Worm (Caenorhabditis elegans): ENCODE results near the gene ZC132.11.
"Not testable (repeated sequence)": the region's sequence is repeated elsewhere in the genome, so short reads cannot be mapped to it uniquely, and the experiment has no call there.

The ZC132.11 gene

DNA sequence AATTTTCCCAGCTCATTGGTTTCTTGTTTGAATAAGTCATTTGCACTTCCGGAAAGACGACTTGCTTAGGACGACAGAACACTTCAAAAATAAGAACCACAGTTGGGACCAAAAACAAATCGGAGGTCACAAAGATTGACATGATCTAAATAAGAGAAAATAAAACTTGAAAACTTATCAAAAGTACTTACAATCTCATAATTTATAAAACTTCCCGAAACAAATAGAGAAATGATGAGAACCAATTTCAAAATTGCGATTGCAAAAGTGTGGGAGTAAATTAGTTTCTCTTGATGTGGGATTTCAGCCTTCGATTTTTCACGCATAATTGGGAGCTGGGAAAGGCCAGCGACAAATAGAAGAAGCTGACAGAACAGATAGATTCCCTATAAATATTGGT is at the start of gene ZC132.11:
ZC132.11 (minus strand) TSS at position 101 of the 400 bp plus-strand sequence.
- no peak for TF ChIP-seq T22C8.4 (GFP tag; IDR thresholded peaks at IDR 0.05)
- TF ChIP-seq cog-1 (tag; optimal IDR thresholded peaks at IDR 0.05) = no peak
- TF ChIP-seq ztf-29 (GFP tag; IDR thresholded peaks at IDR 0.05) = no peak
- no peak for TF ChIP-seq tab-1 (GFP tag; IDR thresholded peaks at IDR 0.05)
- no peak for TF ChIP-seq flt-1 (GFP tag; IDR thresholded peaks at IDR 0.05)
- no peak for TF ChIP-seq ref-1 (GFP tag; conservative IDR thresholded peaks at IDR 0.05)
- TF ChIP-seq ztf-23 (GFP tag; IDR thresholded peaks at IDR 0.05) = no peak
- no peak for TF ChIP-seq klf-2 (GFP tag; conservative IDR thresholded peaks at IDR 0.05)
- TF ChIP-seq med-1 (GFP tag; optimal IDR thresholded peaks at IDR 0.05; ENCODE audit: insufficient read depth) = no peak

DNA sequence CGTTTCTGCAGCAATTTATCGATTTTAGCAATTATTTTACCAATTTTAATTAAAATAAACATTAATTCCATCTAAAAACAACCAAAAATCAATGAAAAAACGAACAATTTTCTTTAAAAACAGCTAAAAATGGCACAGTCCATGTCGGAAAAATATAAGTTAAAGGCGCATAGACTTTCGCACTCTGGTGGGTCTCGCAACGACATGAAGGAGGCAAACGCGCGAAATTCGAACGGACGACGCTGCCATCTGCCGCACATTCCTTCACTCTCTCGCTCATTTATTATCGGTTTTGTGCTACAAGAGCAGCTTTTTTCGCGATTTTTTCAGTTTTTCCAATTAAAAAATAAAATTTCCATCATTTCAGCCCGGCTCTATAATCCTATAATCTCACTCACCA is 48.3 kb upstream of the ZC132.11 start, which contains the start of gene mcm-7:
mcm-7 (plus strand) TSS at position 368 of the 400 bp plus-strand sequence.
- TF ChIP-seq ztf-23 (GFP tag; IDR thresholded peaks at IDR 0.05) = no peak
- TF ChIP-seq med-1 (GFP tag; optimal IDR thresholded peaks at IDR 0.05; ENCODE audit: insufficient read depth) = no peak
- no peak for TF ChIP-seq klf-2 (GFP tag; conservative IDR thresholded peaks at IDR 0.05)
- TF ChIP-seq T22C8.4 (GFP tag; IDR thresholded peaks at IDR 0.05) = no peak
- no peak for TF ChIP-seq tab-1 (GFP tag; IDR thresholded peaks at IDR 0.05)
- no peak for TF ChIP-seq flt-1 (GFP tag; IDR thresholded peaks at IDR 0.05)
- TF ChIP-seq ztf-29 (GFP tag; IDR thresholded peaks at IDR 0.05) = no peak
- TF ChIP-seq cog-1 (tag; optimal IDR thresholded peaks at IDR 0.05) = no peak
- TF ChIP-seq ref-1 (GFP tag; conservative IDR thresholded peaks at IDR 0.05) = no peak

DNA sequence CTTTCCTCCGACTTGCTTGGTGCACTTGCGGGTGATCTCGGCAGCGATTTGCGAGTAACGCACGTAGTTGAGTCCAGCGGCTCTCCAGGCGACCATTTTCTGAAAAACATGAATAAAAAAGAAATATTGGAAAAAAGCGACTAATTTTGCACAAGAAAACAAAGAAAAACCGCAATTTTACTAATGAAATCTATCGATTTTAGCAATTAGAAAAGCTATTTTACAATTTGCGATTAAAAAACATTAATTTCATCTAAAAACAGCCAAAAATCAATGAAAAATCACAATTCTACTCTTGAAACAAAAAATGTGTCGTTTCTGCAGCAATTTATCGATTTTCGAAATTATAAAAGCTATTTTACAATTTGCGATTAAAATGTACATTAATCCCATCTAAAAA is 47.8 kb upstream of the ZC132.11 start, which contains the start of gene hpo-18:
hpo-18 (minus strand) TSS at position 101 of the 400 bp plus-strand sequence.
- TF ChIP-seq tab-1 (GFP tag; IDR thresholded peaks at IDR 0.05) (no peak), ztf-29 (GFP tag; IDR thresholded peaks at IDR 0.05) (no peak), klf-2 (GFP tag; conservative IDR thresholded peaks at IDR 0.05) (no peak), T22C8.4 (GFP tag; IDR thresholded peaks at IDR 0.05) (no peak), cog-1 (tag; optimal IDR thresholded peaks at IDR 0.05) (no peak), ztf-23 (GFP tag; IDR thresholded peaks at IDR 0.05) (no peak), med-1 (GFP tag; optimal IDR thresholded peaks at IDR 0.05; ENCODE audit: insufficient read depth) (no peak), ref-1 (GFP tag; conservative IDR thresholded peaks at IDR 0.05) (no peak), flt-1 (GFP tag; IDR thresholded peaks at IDR 0.05) (no peak)

DNA sequence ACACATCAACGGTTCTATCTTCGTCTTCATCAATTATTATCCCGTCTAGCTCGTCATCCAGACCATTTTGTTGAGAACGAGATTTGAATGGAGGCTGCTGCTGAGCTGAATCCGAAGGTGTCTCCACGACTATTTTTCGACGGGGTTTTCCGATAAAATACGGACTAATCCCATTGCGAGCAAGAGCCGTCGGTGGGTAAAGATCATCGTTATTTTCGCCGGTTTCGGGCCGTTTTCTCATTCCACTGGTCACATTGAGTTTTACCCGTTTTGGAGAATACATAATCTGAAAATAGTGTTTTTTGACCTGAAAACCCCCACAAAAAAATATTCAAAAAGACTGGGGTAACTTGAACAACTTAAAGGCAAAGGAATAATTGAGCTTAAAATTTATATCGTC is 47.2 kb upstream of the ZC132.11 start, which contains the start of gene figl-1:
figl-1 (minus strand) TSS at position 286 of the 400 bp plus-strand sequence.
- TF ChIP-seq ztf-29 (GFP tag; IDR thresholded peaks at IDR 0.05) (no peak), ztf-23 (GFP tag; IDR thresholded peaks at IDR 0.05) (no peak), klf-2 (GFP tag; conservative IDR thresholded peaks at IDR 0.05) (no peak), cog-1 (tag; optimal IDR thresholded peaks at IDR 0.05) (no peak), tab-1 (GFP tag; IDR thresholded peaks at IDR 0.05) (no peak), flt-1 (GFP tag; IDR thresholded peaks at IDR 0.05) (no peak), med-1 (GFP tag; optimal IDR thresholded peaks at IDR 0.05; ENCODE audit: insufficient read depth) (no peak), ref-1 (GFP tag; conservative IDR thresholded peaks at IDR 0.05) (no peak), T22C8.4 (GFP tag; IDR thresholded peaks at IDR 0.05) (no peak)

DNA sequence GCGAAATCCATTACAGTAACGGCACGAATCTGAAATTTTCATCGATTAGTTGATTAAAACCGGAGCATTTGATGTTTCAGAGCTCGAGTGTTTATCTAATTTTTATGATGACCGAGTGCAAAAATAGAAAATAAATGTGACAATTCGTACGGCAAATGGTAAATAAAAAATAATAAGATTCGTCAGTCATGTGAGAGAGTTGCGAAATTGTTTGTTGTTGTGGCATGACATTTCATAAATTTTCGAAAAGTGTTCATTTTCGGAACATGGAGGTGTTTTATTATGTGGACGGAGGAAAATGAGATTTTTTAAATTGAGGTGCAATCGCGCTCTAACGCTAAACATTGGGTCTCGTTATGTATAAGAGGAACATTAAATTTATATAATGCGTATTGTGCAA is 43.3 kb upstream of the ZC132.11 start:
- no peak for TF ChIP-seq ref-1 (GFP tag; conservative IDR thresholded peaks at IDR 0.05)
- TF ChIP-seq med-1 (GFP tag; optimal IDR thresholded peaks at IDR 0.05; ENCODE audit: insufficient read depth) = no peak
- TF ChIP-seq tab-1 (GFP tag; IDR thresholded peaks at IDR 0.05) = no peak
- no peak for TF ChIP-seq T22C8.4 (GFP tag; IDR thresholded peaks at IDR 0.05)
- no peak for TF ChIP-seq flt-1 (GFP tag; IDR thresholded peaks at IDR 0.05)
- TF ChIP-seq klf-2 (GFP tag; conservative IDR thresholded peaks at IDR 0.05) = no peak
- no peak for TF ChIP-seq ztf-23 (GFP tag; IDR thresholded peaks at IDR 0.05)
- TF ChIP-seq cog-1 (tag; optimal IDR thresholded peaks at IDR 0.05) = no peak
- TF ChIP-seq ztf-29 (GFP tag; IDR thresholded peaks at IDR 0.05) = no peak

DNA sequence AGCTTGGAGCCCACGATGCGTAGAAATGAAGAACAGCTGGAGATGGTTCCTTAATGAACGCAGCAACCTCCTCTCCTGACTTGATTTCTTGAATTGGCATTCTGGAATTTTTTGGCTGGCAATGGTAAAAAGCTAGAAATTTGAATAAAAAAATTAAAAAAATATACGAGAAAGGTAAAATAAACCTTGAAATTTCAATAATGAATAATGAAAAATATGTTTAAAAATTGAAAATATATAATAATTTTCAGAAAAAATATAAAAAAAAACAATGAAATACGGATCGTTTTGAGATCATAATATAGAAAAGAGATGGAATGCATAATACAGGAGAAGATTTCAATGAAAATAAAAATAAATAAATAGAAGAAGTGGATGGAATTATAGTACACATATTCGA is 42.7 kb upstream of the ZC132.11 start, which contains the start of gene glrx-3:
glrx-3 (minus strand) TSS at position 101 of the 400 bp plus-strand sequence.
- TF ChIP-seq med-1 (GFP tag; optimal IDR thresholded peaks at IDR 0.05; ENCODE audit: insufficient read depth) = no peak
- TF ChIP-seq ztf-23 (GFP tag; IDR thresholded peaks at IDR 0.05) = no peak
- TF ChIP-seq klf-2 (GFP tag; conservative IDR thresholded peaks at IDR 0.05) = no peak

DNA sequence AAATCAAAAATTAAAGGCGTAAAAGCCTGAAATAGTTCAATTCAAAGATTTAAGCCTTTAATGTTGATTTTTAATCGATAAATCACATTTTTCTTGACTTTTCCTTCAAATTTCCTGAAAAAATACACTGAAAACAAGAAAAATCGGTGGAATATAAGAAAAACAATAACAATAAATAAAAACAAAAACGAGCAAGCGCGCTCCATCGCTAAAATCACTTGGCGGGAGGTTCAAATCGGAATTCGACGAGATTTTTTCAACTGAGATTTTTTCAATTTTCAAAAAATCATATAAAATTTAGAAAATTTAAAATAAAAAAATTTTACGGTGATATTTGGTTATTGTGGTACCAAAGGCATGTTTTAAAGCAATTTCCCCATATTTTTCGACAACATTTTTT is 41.0 kb upstream of the ZC132.11 start:
- TF ChIP-seq ztf-23 (GFP tag; IDR thresholded peaks at IDR 0.05) (no peak), flt-1 (GFP tag; IDR thresholded peaks at IDR 0.05) (no peak)

DNA sequence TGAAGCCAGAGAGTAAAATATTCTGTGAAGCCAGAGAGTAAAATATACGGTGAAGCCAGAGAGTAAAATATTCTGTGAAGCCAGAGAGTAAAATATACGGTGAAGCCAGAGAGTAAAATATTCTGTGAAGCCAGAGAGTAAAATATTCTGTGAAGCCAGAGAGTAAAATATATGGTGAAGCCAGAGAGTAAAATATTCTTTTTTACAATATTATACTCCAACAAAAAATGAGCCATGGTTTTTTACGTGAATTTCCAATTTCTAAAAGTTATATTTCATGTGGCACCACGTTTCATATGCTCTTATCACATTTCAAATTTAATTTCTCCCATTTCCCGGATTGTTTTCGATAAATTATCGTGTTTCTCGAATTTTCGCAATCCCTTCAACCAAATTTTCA is 38.0 kb upstream of the ZC132.11 start, which contains the start of gene irld-1:
irld-1 (plus strand) TSS at position 301 of the 400 bp plus-strand sequence.
- TF ChIP-seq ref-1 (GFP tag; conservative IDR thresholded peaks at IDR 0.05); tab-1 (GFP tag; IDR thresholded peaks at IDR 0.05); ztf-23 (GFP tag; IDR thresholded peaks at IDR 0.05): not testable (repeated sequence)

DNA sequence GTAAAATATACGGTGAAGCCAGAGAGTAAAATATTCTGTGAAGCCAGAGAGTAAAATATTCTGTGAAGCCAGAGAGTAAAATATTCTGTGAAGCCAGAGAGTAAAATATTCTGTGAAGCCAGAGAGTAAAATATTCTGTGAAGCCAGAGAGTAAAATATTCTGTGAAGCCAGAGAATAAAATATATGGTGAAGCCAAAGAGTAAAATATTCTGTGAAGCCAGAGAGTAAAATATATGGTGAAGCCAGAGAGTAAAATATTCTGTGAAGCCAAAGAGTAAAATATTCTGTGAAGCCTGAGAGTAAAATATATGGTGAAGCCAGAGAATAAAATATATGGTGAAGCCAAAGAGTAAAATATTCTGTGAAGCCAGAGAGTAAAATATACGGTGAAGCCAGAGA is 37.2 kb upstream of the ZC132.11 start:
- TF ChIP-seq T22C8.4 (GFP tag; IDR thresholded peaks at IDR 0.05) = 0 out of 2 replicates have a peak, but pooled peaks have one; percentile 18
- 0 out of 2 replicates have a peak, but pooled peaks have one; percentile 42 for TF ChIP-seq flt-1 (GFP tag; IDR thresholded peaks at IDR 0.05)

DNA sequence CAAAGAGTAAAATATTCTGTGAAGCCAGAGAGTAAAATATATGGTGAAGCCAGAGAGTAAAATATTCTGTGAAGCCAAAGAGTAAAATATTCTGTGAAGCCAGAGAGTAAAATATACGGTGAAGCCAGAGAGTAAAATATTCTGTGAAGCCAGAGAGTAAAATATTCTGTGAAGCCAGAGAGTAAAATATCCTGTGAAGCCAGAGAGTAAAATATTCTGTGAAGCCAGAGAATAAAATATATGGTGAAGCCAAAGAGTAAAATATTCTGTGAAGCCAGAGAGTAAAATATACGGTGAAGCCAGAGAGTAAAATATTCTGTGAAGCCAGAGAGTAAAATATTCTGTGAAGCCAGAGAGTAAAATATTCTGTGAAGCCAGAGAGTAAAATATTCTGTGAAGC is 35.0 kb upstream of the ZC132.11 start:
- TF ChIP-seq flt-1 (GFP tag; IDR thresholded peaks at IDR 0.05) = peak; percentile 61; the same call in 1 of the 2 replicates

DNA sequence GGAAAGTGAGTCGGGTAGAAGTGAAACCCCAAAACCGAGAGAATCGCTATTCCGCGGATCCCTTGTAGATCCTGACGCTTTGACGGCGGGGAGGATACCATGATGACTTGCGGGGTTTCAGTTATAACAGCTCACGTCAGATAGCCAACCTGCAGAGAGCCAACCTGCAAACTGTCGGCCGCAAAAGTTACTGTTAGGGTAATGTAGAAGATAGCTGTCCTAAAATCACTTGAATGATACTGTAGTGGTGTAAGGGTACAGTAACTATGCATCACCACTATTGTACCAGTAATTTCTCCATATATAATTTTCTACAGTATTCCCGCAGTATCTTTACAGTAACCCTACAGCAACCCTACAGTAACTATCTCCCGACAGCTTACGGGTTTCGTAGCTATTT is 34.0 kb upstream of the ZC132.11 start, which contains the start of gene oac-12:
oac-12 (minus strand) TSS at position 101 of the 400 bp plus-strand sequence.
- TF ChIP-seq tab-1 (GFP tag; IDR thresholded peaks at IDR 0.05) (no peak), T22C8.4 (GFP tag; IDR thresholded peaks at IDR 0.05) (no peak), ztf-29 (GFP tag; IDR thresholded peaks at IDR 0.05) (no peak), cog-1 (tag; optimal IDR thresholded peaks at IDR 0.05) (no peak), med-1 (GFP tag; optimal IDR thresholded peaks at IDR 0.05; ENCODE audit: insufficient read depth) (no peak), ref-1 (GFP tag; conservative IDR thresholded peaks at IDR 0.05) (no peak), flt-1 (GFP tag; IDR thresholded peaks at IDR 0.05) (no peak), ztf-23 (GFP tag; IDR thresholded peaks at IDR 0.05) (no peak), klf-2 (GFP tag; conservative IDR thresholded peaks at IDR 0.05) (no peak)

Measured in whole organism, midembryonic.